Worm (Caenorhabditis elegans) whole organism, L1 larva: ENCODE measurements around the gene pqn-67.

Experiments
- C04F5.9 ChIP-seq: sonication (generic microtip); optimal IDR thresholded peaks from 2 replicates; lab custom pipeline; 2016; ENCODE audit warnings: missing genetic modification characterization, missing compliant biosample characterization
- F16B12.6 ChIP-seq: fragments of 150-350 bp; optimal IDR thresholded peaks from 2 replicates; lab custom pipeline; 2014; ENCODE audit warnings: missing biosample characterization, missing genetic modification characterization
- aha-1 ChIP-seq: fragments of 150-350 bp; optimal IDR thresholded peaks from 2 replicates; lab custom pipeline; 2014; ENCODE audit warnings: missing biosample characterization, missing genetic modification characterization
- alr-1 ChIP-seq: fragments of 200-800 bp; sonication (Bioruptor generic); optimal IDR thresholded peaks from 2 replicates; lab custom pipeline; 2018; ENCODE audit warnings: borderline replicate concordance, mild to moderate bottlenecking, missing genetic modification characterization, missing compliant biosample characterization
- ama-1 ChIP-seq: fragments of 150-350 bp; optimal IDR thresholded peaks from 2 replicates; lab custom pipeline; 2014
- ceh-90 ChIP-seq: sonication (generic microtip); optimal IDR thresholded peaks from 2 replicates; lab custom pipeline; 2016; ENCODE audit warnings: missing genetic modification characterization, missing compliant biosample characterization
- dpl-1 ChIP-seq, 3 experiments: fragments of 150-350 bp in 2 of 3; sonication (generic microtip) in 1 of 3; optimal IDR thresholded peaks; 2 replicates each; lab custom pipeline; 2014 to 2017; ENCODE audit warnings: missing biosample characterization in 3 of 3, missing genetic modification characterization in 3 of 3, missing genetic modification reagents in 3 of 3
- dsc-1 ChIP-seq: sonication (generic microtip); optimal IDR thresholded peaks from 2 replicates; lab custom pipeline; 2016; ENCODE audit warnings: mild to moderate bottlenecking, missing genetic modification characterization, missing compliant biosample characterization
- efl-1 ChIP-seq, 4 experiments: fragments of 150-350 bp; optimal IDR thresholded peaks in 3 of 4; peaks in 1 of 4; 1 replicate in 1 of 4; 2 replicates in 3 of 4; lab custom pipeline; 2014; ENCODE audit warnings: missing biosample characterization in 2 of 4, missing genetic modification characterization in 2 of 4, missing genetic modification reagents in 2 of 4
- efl-3 ChIP-seq: fragments of 200-800 bp; sonication (Bioruptor generic); optimal IDR thresholded peaks from 2 replicates; lab custom pipeline; 2018; ENCODE audit warnings: mild to moderate bottlenecking, missing genetic modification characterization, missing compliant biosample characterization
- elt-2 ChIP-seq: sonication (generic microtip); optimal IDR thresholded peaks from 2 replicates; lab custom pipeline; 2016; ENCODE audit warnings: missing genetic modification characterization, mild to moderate bottlenecking, inconsistent platforms, missing compliant biosample characterization, missing genetic modification reagents
- fkh-4 ChIP-seq: sonication (generic microtip); optimal IDR thresholded peaks from 2 replicates; lab custom pipeline; 2016; ENCODE audit warnings: missing compliant biosample characterization, missing genetic modification characterization, borderline replicate concordance
- fos-1 ChIP-seq: fragments of 150-350 bp; optimal IDR thresholded peaks from 2 replicates; lab custom pipeline; 2014; ENCODE audit warnings: missing biosample characterization, missing genetic modification characterization
- grh-1 ChIP-seq: fragments of 200-800 bp; sonication (Bioruptor generic); IDR thresholded peaks from 2 replicates; pipeline ENCODE4 v1.3.6; 2022; ENCODE audit warnings: missing genetic modification reagents, missing genetic modification characterization, missing compliant biosample characterization
- hlh-4 ChIP-seq: sonication (generic microtip); optimal IDR thresholded peaks from 2 replicates; lab custom pipeline; 2016; ENCODE audit warnings: mild to moderate bottlenecking, missing genetic modification characterization, missing compliant biosample characterization
- hpl-2 ChIP-seq: fragments of 150-350 bp; optimal IDR thresholded peaks from 2 replicates; lab custom pipeline; 2014; ENCODE audit warnings: missing biosample characterization, missing genetic modification reagents, missing genetic modification characterization
- lin-14 ChIP-seq: fragments of 200-800 bp; sonication (Bioruptor generic); optimal IDR thresholded peaks from 2 replicates; lab custom pipeline; 2018; ENCODE audit warnings: mild to moderate bottlenecking, missing genetic modification characterization, moderate library complexity, missing compliant biosample characterization
- lin-15B ChIP-seq: fragments of 150-350 bp; sonication (generic microtip); optimal IDR thresholded peaks from 3 replicates; lab custom pipeline; 2014; ENCODE audit warnings: missing biosample characterization, missing genetic modification characterization
- lin-35 ChIP-seq, 2 experiments: fragments of 150-350 bp; optimal IDR thresholded peaks; 2 replicates each; lab custom pipeline; 2014; ENCODE audit warnings: missing biosample characterization in 2 of 2, missing genetic modification characterization in 2 of 2, missing genetic modification reagents in 2 of 2
- lin-39 ChIP-seq: fragments of 150-350 bp; optimal IDR thresholded peaks from 2 replicates; lab custom pipeline; 2014; ENCODE audit warnings: missing biosample characterization, missing genetic modification reagents, missing genetic modification characterization
- lir-3 ChIP-seq: sonication (generic microtip); optimal IDR thresholded peaks from 2 replicates; lab custom pipeline; 2016; ENCODE audit warnings: mild to moderate bottlenecking, missing genetic modification characterization, moderate library complexity, missing compliant biosample characterization; ENCODE audit not compliant: poor library complexity
- nhr-11 ChIP-seq: fragments of 150-350 bp; optimal IDR thresholded peaks from 2 replicates; lab custom pipeline; 2014; ENCODE audit warnings: missing biosample characterization, missing genetic modification characterization
- nhr-12 ChIP-seq: sonication (generic microtip); optimal IDR thresholded peaks from 2 replicates; lab custom pipeline; 2017; ENCODE audit warnings: missing biosample characterization, missing genetic modification characterization
- nhr-20 ChIP-seq: sonication (generic microtip); optimal IDR thresholded peaks from 2 replicates; lab custom pipeline; 2016; ENCODE audit warnings: mild to moderate bottlenecking, missing genetic modification characterization, missing compliant biosample characterization
- nhr-237 ChIP-seq: fragments of 150-350 bp; optimal IDR thresholded peaks from 2 replicates; lab custom pipeline; 2014; ENCODE audit warnings: missing biosample characterization, missing genetic modification characterization
- nhr-28 ChIP-seq: fragments of 150-350 bp; optimal IDR thresholded peaks from 2 replicates; lab custom pipeline; 2014; ENCODE audit warnings: missing biosample characterization, missing genetic modification characterization
- nhr-71 ChIP-seq: sonication (generic microtip); optimal IDR thresholded peaks from 2 replicates; lab custom pipeline; 2016; ENCODE audit warnings: mild to moderate bottlenecking, missing genetic modification characterization, moderate library complexity, missing compliant biosample characterization
- nhr-76 ChIP-seq: sonication (generic microtip); optimal IDR thresholded peaks from 2 replicates; lab custom pipeline; 2017; ENCODE audit warnings: missing biosample characterization, missing genetic modification characterization
- nhr-84 ChIP-seq: sonication (generic microtip); optimal IDR thresholded peaks from 2 replicates; lab custom pipeline; 2017; ENCODE audit warnings: missing biosample characterization, missing genetic modification characterization
- nhr-90 ChIP-seq: sonication (generic microtip); optimal IDR thresholded peaks from 2 replicates; lab custom pipeline; 2016; ENCODE audit warnings: mild to moderate bottlenecking, missing genetic modification characterization, missing compliant biosample characterization; ENCODE audit not compliant: poor library complexity
- pqm-1 ChIP-seq: sonication (generic microtip); optimal IDR thresholded peaks from 3 replicates; lab custom pipeline; 2017; ENCODE audit warnings: missing biosample characterization, missing genetic modification characterization
- snpc-4 ChIP-seq: fragments of 150-350 bp; optimal IDR thresholded peaks from 2 replicates; lab custom pipeline; 2014; ENCODE audit warnings: missing biosample characterization, missing genetic modification characterization
- sox-4 ChIP-seq: sonication (generic microtip); optimal IDR thresholded peaks from 2 replicates; lab custom pipeline; 2016; ENCODE audit warnings: missing genetic modification characterization, missing compliant biosample characterization
- swsn-7 ChIP-seq: sonication (generic microtip); optimal IDR thresholded peaks from 2 replicates; lab custom pipeline; 2016; ENCODE audit warnings: missing genetic modification characterization, missing compliant biosample characterization
- unc-30 ChIP-seq: sonication (generic microtip); optimal IDR thresholded peaks from 2 replicates; lab custom pipeline; 2017; ENCODE audit warnings: missing biosample characterization, missing genetic modification characterization
- zag-1 ChIP-seq: fragments of 150-350 bp; optimal IDR thresholded peaks from 2 replicates; lab custom pipeline; 2014; ENCODE audit warnings: missing biosample characterization, missing genetic modification characterization
- zip-4 ChIP-seq: fragments of 200-800 bp; sonication (Bioruptor generic); optimal IDR thresholded peaks from 2 replicates; lab custom pipeline; 2018; ENCODE audit warnings: mild to moderate bottlenecking, missing genetic modification characterization, moderate library complexity, missing compliant biosample characterization

Gene pqn-67

ce11 chrV:12937098-12937497 is 12.9 kb downstream of the pqn-67 start, which contains the start of gene T16G1.6:
T16G1.6 (minus strand) TSS chrV:12937174.
- no peak for TF ChIP-seq efl-3 (GFP tag; lab: Kevin White, UChicago)
- TF ChIP-seq hlh-4 (tag; lab: Kevin White, UChicago): no peak
- TF ChIP-seq C04F5.9 (tag; lab: Kevin White, UChicago): no peak
- no peak for TF ChIP-seq fkh-4 (tag; lab: Kevin White, UChicago)
- peak; percentile 56 for TF ChIP-seq nhr-20 (tag; lab: Kevin White, UChicago)
- no peak for TF ChIP-seq hpl-2 (GFP tag; lab: Kevin White, UChicago)
- TF ChIP-seq lin-39: no peak
- TF ChIP-seq alr-1 (tag; lab: Kevin White, UChicago): no peak
- TF ChIP-seq nhr-71 (tag; lab: Kevin White, UChicago): no peak
- peak in 1 of 2 experiments; percentile 17 for TF ChIP-seq lin-35 (GFP tag; optimal IDR thresholded peaks at IDR 0.05; lab: Kevin White, UChicago)
- TF ChIP-seq lin-14 (GFP tag; lab: Kevin White, UChicago): peak; percentile 4
- no peak for TF ChIP-seq swsn-7 (tag; lab: Kevin White, UChicago)
- TF ChIP-seq nhr-237 (tag; lab: Kevin White, UChicago): no peak
- no peak for TF ChIP-seq zip-4 (GFP tag; lab: Kevin White, UChicago)
- no peak for TF ChIP-seq grh-1 (GFP tag; lab: Robert Waterston, UW)
- no peak for TF ChIP-seq fos-1
- TF ChIP-seq nhr-28: no peak
- no peak for TF ChIP-seq lir-3 (tag; lab: Kevin White, UChicago)
- TF ChIP-seq elt-2: peak; percentile 82
- no peak for TF ChIP-seq F16B12.6 (tag; lab: Kevin White, UChicago)
- no peak for TF ChIP-seq nhr-90 (tag; lab: Kevin White, UChicago)

ce11 chrV:12939434-12939833 is 15.2 kb downstream of the pqn-67 start, which contains the start of gene T16G1.5:
T16G1.5 (minus strand) TSS chrV:12939552.
- TF ChIP-seq sox-4 (tag; lab: Kevin White, UChicago) (no peak), efl-1 (optimal IDR thresholded peaks at IDR 0.05; lab: Kevin White, UChicago) (no peak), efl-1 (GFP tag; optimal IDR thresholded peaks at IDR 0.05 in 1 of 2; lab: Kevin White, UChicago) (peak in 1 of 2 experiments; percentile 41)

ce11 chrV:12941797-12942474 is 17.7 kb downstream of the pqn-67 start, which contains the start of gene T16G1.4:
T16G1.4 (minus strand) TSS chrV:12941847.
- no peak for TF ChIP-seq zag-1 (tag; lab: Kevin White, UChicago)
- no peak for TF ChIP-seq dsc-1 (tag; lab: Kevin White, UChicago)
- no peak for TF ChIP-seq alr-1 (tag; lab: Kevin White, UChicago)
- no peak for TF ChIP-seq swsn-7 (tag; lab: Kevin White, UChicago)
- no peak for TF ChIP-seq lin-14 (GFP tag; lab: Kevin White, UChicago)
- no peak for TF ChIP-seq nhr-11 (tag; lab: Kevin White, UChicago)
- TF ChIP-seq nhr-12 (tag; lab: Kevin White, UChicago): no peak
- no peak for TF ChIP-seq lin-15B (tag; lab: Kevin White, UChicago)
- TF ChIP-seq nhr-76: no peak
- no peak for TF ChIP-seq nhr-237 (tag; lab: Kevin White, UChicago)
- TF ChIP-seq dpl-1 (GFP tag; optimal IDR thresholded peaks at IDR 0.05; lab: Kevin White, UChicago): no peak
- no peak for TF ChIP-seq pqm-1 (tag; lab: Kevin White, UChicago)
- no peak for TF ChIP-seq hlh-4 (tag; lab: Kevin White, UChicago)
- TF ChIP-seq elt-2: peak; percentile 88
- no peak for TF ChIP-seq ama-1 (lab: Kevin White, UChicago)
- peak; percentile 8 for TF ChIP-seq nhr-20 (tag; lab: Kevin White, UChicago)
- TF ChIP-seq aha-1: no peak
- no peak for TF ChIP-seq ceh-90 (tag; lab: Kevin White, UChicago)
- TF ChIP-seq unc-30 (tag; lab: Kevin White, UChicago): no peak
- TF ChIP-seq snpc-4 (tag; lab: Kevin White, UChicago): no peak
- no peak for TF ChIP-seq efl-3 (GFP tag; lab: Kevin White, UChicago)
- peak in 1 of 2 experiments; percentile 22 for TF ChIP-seq lin-35 (GFP tag; optimal IDR thresholded peaks at IDR 0.05; lab: Kevin White, UChicago)
- no peak for TF ChIP-seq efl-1 (optimal IDR thresholded peaks at IDR 0.05; lab: Kevin White, UChicago)
- TF ChIP-seq efl-1 (GFP tag; optimal IDR thresholded peaks at IDR 0.05 in 1 of 2; lab: Kevin White, UChicago): peak in 1 of 2 experiments; percentile 46
- TF ChIP-seq nhr-84 (tag; lab: Kevin White, UChicago): no peak
